Worm (Caenorhabditis elegans): ENCODE data around the gene F54C9.3.

Gene F54C9.3

ce11 chrII:8588442-8588841 is 21.8 kb upstream of the F54C9.3 start:
- TF ChIP-seq unc-62 (GFP tag; optimal IDR thresholded peaks at IDR 0.05) = no peak

- no peak for TF ChIP-seq unc-62 (GFP tag; optimal IDR thresholded peaks at IDR 0.05)
Measured at ce11 chrII:8587660-8588230, 21.1 kb upstream of the F54C9.3 start.

DNA sequence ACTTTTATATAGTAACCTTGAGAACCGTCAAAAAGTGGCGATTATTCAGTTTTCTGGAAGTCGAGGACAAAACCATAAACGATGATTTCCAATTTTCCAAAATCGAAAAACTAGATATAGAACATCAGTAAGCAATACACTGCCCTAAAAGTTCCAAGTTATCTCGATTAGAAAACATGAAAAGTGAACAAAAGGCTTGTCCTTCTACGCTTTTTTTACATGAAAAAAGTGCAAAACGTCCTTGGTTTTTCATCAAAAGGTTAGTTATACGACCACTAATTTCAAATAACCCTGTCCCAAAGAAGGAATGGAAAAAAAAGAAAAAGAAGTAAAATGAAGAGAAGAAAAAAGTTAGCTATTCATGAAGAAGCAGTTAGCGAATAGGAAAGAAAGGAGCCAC is 19.3 kb upstream of the F54C9.3 start:
- TF ChIP-seq unc-62 (GFP tag; optimal IDR thresholded peaks at IDR 0.05) = no peak

- TF ChIP-seq unc-62 (GFP tag; optimal IDR thresholded peaks at IDR 0.05) = no peak
Measured at ce11 chrII:8585036-8585627, 18.5 kb upstream of the F54C9.3 start, which contains the start of gene F54C9.11. Gene F54C9.11, minus strand, starts transcription at chrII:8585086.

DNA sequence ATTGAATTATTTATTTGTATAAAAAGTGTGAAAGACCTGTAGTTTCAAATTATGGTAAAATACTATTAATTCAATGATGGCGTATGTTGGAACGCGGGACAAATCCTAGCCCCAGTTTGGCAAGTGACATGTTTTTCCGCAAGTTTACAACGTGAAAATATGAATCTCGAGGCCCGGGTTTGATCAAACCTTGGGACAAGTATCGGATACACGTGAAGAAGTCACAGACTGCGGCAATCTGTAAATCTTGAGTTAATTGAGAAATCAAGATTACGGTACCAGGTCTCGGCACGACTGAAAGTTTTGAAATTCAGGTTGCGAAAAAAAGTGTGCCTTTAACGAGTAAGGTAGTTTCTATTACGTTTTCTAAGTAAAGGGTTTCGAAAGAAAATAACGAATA is 16.4 kb upstream of the F54C9.3 start:
- no peak for TF ChIP-seq unc-62 (GFP tag; optimal IDR thresholded peaks at IDR 0.05)

ce11 chrII:8581700-8582099 is 15.0 kb upstream of the F54C9.3 start, which contains the start of gene arl-1:
Gene arl-1, plus strand, starts transcription at chrII:8582000.
- TF ChIP-seq unc-62 (GFP tag; optimal IDR thresholded peaks at IDR 0.05) = no peak

DNA sequence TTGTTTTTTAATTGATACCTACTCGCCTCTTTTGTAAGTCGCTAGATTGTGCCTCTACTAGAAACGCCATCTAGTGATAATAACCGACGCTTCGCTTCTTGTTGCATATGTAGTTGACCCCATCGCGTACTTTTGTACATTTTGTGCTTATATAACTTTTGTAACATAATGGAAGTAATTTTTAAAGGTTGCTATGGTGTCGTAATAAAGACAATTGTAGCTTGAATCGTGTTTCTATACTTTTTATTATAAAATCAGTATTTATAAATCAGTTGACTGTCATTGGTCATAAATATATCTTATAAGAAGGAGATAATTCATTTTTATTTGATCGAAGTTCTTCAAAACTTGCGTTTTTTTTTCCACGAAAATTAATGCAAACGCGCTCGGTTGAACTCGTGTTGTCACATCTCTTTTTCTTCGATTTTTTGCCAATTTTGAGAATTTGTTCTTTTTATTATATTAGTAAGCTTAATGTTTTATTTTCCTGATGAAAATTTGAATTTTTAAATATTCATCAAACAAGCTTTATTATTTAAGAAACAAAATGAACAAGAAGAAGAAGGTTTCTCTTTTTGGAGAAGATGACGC is 10.9 kb upstream of the F54C9.3 start, which contains the start of gene F54C9.9:
F54C9.9 (plus strand) TSS at position 541 of the 591 bp plus-strand sequence.
- TF ChIP-seq unc-62 (GFP tag; optimal IDR thresholded peaks at IDR 0.05) = no peak

DNA sequence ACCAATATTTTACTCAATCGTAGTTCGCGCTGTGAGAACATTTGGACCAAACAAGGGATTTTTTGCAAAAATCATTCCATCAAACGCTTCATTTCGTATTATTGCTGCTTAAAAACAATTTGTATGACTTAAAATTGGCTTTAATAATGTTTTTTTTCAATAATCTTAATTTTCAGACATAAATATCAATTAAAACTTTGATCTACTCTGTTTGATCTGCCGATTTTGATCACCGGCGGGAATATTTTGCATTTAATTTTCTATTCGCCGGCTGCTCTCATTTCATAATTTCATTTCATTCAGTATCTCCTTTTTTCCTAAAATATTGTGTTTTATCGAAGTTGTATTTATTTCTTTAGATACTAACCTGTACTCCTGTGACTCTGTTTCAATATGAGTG is 8.5 kb upstream of the F54C9.3 start, which contains the start of gene puf-5:
puf-5 (plus strand) TSS at position 358 of the 400 bp plus-strand sequence.
- TF ChIP-seq unc-62 (GFP tag; optimal IDR thresholded peaks at IDR 0.05) = no peak

DNA sequence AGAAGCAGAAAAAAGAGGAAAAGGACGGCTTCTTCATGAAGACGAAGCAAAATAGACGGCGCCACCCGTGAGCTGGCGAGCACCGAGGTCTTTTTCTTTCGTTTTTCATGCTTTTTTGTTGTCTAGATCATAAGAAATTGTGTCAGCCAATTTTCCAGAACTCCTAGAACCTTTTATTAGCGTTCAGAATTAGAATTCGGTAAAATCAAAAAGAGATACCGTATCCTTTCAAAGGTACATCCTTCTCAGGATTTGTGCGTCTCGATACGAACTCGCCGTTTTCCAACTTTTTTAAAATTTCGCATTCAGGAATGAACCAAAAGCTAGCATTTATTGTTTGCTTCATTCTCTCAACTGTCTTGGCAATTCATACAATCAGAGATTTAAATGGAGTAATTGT is 6.4 kb upstream of the F54C9.3 start, which contains the start of gene F54C9.7:
F54C9.7 (plus strand) TSS at position 301 of the 400 bp plus-strand sequence.
- no peak for TF ChIP-seq unc-62 (GFP tag; optimal IDR thresholded peaks at IDR 0.05)

- no peak for TF ChIP-seq unc-62 (GFP tag; optimal IDR thresholded peaks at IDR 0.05)
Measured at ce11 chrII:8570977-8571376, 4.3 kb upstream of the F54C9.3 start, which contains the start of gene bcs-1. Gene bcs-1, plus strand, starts transcription at chrII:8571085.

DNA sequence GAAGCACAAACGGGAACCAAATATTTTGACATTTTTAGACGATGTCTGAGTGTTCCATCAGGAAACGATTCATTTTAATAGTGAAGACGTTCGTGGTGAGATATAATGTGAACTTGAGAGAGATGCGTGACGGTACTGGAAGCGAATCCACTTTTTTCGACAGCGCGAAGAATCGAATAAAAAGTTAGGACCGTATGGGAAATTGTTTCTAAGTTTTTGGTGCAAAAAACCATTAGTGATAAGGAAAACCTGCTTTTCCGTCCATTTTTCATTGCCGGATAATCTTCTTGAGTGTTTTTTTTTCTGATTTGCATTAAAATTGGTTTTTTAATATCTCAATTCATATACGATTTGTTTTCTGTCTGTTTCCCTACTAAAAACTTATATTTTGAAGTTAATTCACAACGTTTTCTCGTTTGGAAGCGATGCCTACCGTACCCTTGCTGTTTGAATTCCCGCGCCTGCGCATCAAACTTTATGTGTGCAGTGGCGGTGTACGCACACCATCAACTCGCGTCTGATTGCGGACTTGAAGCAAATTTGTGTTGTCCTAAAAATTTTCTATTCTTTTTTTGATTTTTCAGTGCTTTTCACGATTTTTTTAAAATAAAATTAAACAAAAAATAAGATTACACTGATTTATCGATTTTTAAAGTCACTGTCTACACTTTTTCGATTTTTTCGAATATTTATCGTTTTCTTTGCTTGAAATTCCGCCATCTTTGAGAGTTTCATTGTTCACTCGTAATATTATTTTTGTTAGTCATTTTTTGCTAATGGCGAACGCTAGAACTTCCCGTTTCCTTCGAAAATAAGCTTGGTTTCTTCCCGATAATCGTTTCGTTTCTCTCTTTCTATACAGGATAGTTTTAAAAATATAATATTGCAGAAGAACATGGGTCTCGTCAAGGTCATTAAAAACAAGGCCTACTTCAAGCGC is 2.7 kb upstream of the F54C9.3 start, which contains the start of the genes col-38 and rpl-5:
col-38 (minus strand) TSS at position 51 of the 940 bp plus-strand sequence.
rpl-5 (plus strand) TSS at position 890 of the 940 bp plus-strand sequence.
- no peak for TF ChIP-seq unc-62 (GFP tag; optimal IDR thresholded peaks at IDR 0.05)

DNA sequence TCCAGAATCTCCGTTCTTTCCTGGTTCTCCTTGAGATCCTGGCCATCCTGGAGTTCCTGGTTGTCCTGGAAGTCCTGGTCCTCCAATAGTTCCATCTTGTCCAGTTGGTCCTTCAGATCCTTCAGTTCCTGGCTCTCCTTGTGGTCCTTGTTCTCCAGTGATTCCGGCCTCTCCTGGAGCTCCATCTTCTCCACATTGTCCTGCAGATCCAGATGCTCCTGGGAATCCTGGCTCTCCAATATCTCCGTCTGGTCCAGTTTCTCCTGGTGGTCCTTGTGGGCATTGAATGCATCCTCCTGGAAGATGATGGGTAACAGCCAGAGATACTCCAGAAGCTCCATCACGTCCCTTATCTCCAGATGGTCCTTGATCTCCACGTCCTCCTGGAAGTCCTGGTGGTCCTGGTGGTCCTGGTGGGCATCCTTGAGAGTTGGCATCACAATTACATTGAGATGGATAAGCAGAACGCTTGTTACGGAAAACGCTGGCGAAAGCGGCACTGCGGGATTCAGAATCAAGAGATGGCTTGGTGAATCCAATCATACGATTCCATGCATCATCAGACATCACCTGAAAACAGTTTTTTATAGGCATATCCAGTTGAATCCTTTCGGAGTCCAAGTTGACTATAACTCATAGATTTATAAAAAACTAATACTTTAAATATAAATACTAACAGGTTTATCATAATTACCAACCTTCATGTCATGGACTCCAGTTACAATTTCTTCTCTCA is 1.7 kb upstream of the F54C9.3 start:
- no peak for TF ChIP-seq unc-62 (GFP tag; optimal IDR thresholded peaks at IDR 0.05)

DNA sequence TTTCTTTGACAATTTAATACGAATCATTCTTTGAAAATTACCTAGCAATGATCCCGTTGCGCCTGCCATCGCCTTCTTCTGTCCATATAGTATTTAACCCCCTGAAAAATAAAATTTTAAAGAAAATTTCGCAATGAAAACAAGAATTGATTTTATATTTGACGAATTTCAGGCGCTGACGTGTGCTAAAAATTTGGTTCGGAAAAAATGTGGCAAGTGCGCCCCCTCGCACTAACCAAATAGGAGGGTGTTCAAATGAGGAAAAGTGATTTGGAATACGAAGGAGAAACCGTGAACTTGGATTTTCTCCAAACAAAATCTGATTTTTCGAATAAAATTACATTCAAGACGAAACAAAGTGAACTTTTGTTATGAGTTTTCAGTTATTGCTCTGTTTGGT is 617 bp downstream of the F54C9.3 start, which contains the start of gene stc-1:
stc-1 (minus strand) TSS at position 101 of the 400 bp plus-strand sequence.
- TF ChIP-seq unc-62 (GFP tag; optimal IDR thresholded peaks at IDR 0.05) = no peak

DNA sequence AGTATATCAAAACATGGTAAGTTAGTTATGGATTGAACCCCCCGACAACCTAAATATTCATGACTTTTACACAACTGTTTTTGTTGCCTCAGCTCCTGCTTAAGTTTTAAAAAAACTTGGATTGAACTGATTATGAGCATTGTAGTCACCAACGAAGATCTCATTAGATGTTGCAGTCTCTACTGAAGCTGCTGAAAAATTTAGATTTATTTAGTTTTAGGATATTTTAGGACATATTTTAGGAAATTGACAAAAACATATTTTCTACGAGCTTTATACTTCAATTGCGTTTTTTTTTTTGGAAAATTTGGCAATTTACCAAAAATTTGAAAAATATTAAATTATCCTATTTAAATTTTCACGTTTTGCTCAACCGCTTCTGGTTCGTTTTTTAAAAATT is 4.7 kb downstream of the F54C9.3 start, which contains the start of gene F54C9.14:
F54C9.14 (plus strand) TSS at position 301 of the 400 bp plus-strand sequence.
- no peak for TF ChIP-seq unc-62 (GFP tag; optimal IDR thresholded peaks at IDR 0.05)

ce11 chrII:8561227-8561626 is 5.4 kb downstream of the F54C9.3 start, which contains the start of gene iff-2:
Gene iff-2, minus strand, starts transcription at chrII:8561367.
- no peak for TF ChIP-seq unc-62 (GFP tag; optimal IDR thresholded peaks at IDR 0.05)

Data from whole organism, dauer.